Worm (Caenorhabditis elegans) whole organism, mixed stage, embryonic: ENCODE measurements around the gene srw-62.
A peak's percentile ranks its signal among the peaks of the same experiment; 100 is the strongest.

ENCODE experiments used
- M03D4.4 ChIP-seq: sonication (generic microtip); optimal IDR thresholded peaks from 2 replicates; lab custom pipeline; 2017; ENCODE audit warnings: mild to moderate bottlenecking, missing genetic modification characterization, missing compliant biosample characterization
- bed-3 ChIP-seq: fragments of 200-800 bp; sonication (Bioruptor generic); optimal IDR thresholded peaks from 3 replicates; lab custom pipeline; 2018; ENCODE audit warnings: mild to moderate bottlenecking, missing genetic modification characterization, moderate library complexity, missing compliant biosample characterization
- blmp-1 ChIP-seq: fragments of 150-350 bp; optimal IDR thresholded peaks from 2 replicates; lab custom pipeline; 2014; ENCODE audit warnings: missing biosample characterization, missing genetic modification characterization
- ceh-39 ChIP-seq: fragments of 150-350 bp; optimal IDR thresholded peaks from 2 replicates; lab custom pipeline; 2014; ENCODE audit warnings: missing biosample characterization, missing genetic modification characterization
- ceh-43 ChIP-seq: fragments of 200-800 bp; sonication (Bioruptor generic); optimal IDR thresholded peaks from 2 replicates; lab custom pipeline; 2018; ENCODE audit warnings: mild to moderate bottlenecking, missing genetic modification characterization, moderate library complexity, missing compliant biosample characterization
- ceh-83 ChIP-seq: fragments of 200-800 bp; sonication (Bioruptor generic); optimal IDR thresholded peaks from 2 replicates; lab custom pipeline; 2018; ENCODE audit warnings: mild to moderate bottlenecking, missing genetic modification characterization, missing compliant biosample characterization
- ces-1 ChIP-seq: fragments of 150-350 bp; optimal IDR thresholded peaks from 2 replicates; lab custom pipeline; 2014; ENCODE audit warnings: missing biosample characterization, missing genetic modification reagents, missing genetic modification characterization
- cnd-1 ChIP-seq: fragments of 200-800 bp; sonication (Bioruptor generic); optimal IDR thresholded peaks from 2 replicates; lab custom pipeline; 2018; ENCODE audit warnings: mild to moderate bottlenecking, missing genetic modification characterization, missing compliant biosample characterization
- drap-1 ChIP-seq: fragments of 200-800 bp; sonication (Bioruptor generic); optimal IDR thresholded peaks from 3 replicates; lab custom pipeline; 2018; ENCODE audit warnings: mild to moderate bottlenecking, missing genetic modification characterization, missing compliant biosample characterization
- elt-1 ChIP-seq: sonication (generic microtip); optimal IDR thresholded peaks from 2 replicates; lab custom pipeline; 2017; ENCODE audit warnings: missing genetic modification characterization, mild to moderate bottlenecking, missing compliant biosample characterization, antibody characterized with exemption, moderate library complexity, borderline replicate concordance; ENCODE audit not compliant: insufficient read depth
- elt-3 ChIP-seq: fragments of 150-350 bp; optimal IDR thresholded peaks from 2 replicates; lab custom pipeline; 2014; ENCODE audit warnings: missing biosample characterization, missing genetic modification characterization
- flh-1 ChIP-seq: fragments of 200-800 bp; sonication (Bioruptor generic); optimal IDR thresholded peaks from 2 replicates; lab custom pipeline; 2018; ENCODE audit warnings: mild to moderate bottlenecking, missing genetic modification characterization, moderate library complexity, missing compliant biosample characterization
- ham-2 ChIP-seq: fragments of 200-800 bp; sonication (Bioruptor generic); optimal IDR thresholded peaks from 2 replicates; lab custom pipeline; 2018; ENCODE audit warnings: mild to moderate bottlenecking, missing genetic modification characterization, missing compliant biosample characterization
- hlh-1 ChIP-seq: fragments of 150-350 bp; optimal IDR thresholded peaks from 2 replicates; lab custom pipeline; 2014; ENCODE audit warnings: missing biosample characterization, missing genetic modification reagents, missing genetic modification characterization
- lin-13 ChIP-seq: fragments of 150-350 bp; optimal IDR thresholded peaks from 2 replicates; lab custom pipeline; 2014; ENCODE audit warnings: missing biosample characterization, missing genetic modification characterization
- lin-32 ChIP-seq: fragments of 200-800 bp; sonication (Bioruptor generic); optimal IDR thresholded peaks from 2 replicates; lab custom pipeline; 2018; ENCODE audit warnings: mild to moderate bottlenecking, missing genetic modification characterization, missing compliant biosample characterization
- lsy-2 ChIP-seq: fragments of 150-350 bp; optimal IDR thresholded peaks from 2 replicates; lab custom pipeline; 2014; ENCODE audit warnings: missing biosample characterization, missing genetic modification characterization
- mab-5 ChIP-seq: fragments of 150-350 bp; optimal IDR thresholded peaks from 2 replicates; lab custom pipeline; 2014; ENCODE audit warnings: missing biosample characterization, missing genetic modification characterization
- mep-1 ChIP-seq: fragments of 150-350 bp; optimal IDR thresholded peaks from 2 replicates; lab custom pipeline; 2017; ENCODE audit warnings: missing biosample characterization, missing genetic modification reagents, missing genetic modification characterization, inconsistent platforms
- mls-2 ChIP-seq: sonication (generic microtip); optimal IDR thresholded peaks from 2 replicates; lab custom pipeline; 2016; ENCODE audit warnings: mild to moderate bottlenecking, missing genetic modification characterization, moderate library complexity, missing compliant biosample characterization
- nhr-12 ChIP-seq: fragments of 150-350 bp; optimal IDR thresholded peaks from 2 replicates; lab custom pipeline; 2014; ENCODE audit warnings: missing biosample characterization, missing genetic modification characterization
- nhr-2 ChIP-seq: fragments of 150-350 bp; optimal IDR thresholded peaks from 2 replicates; lab custom pipeline; 2014; ENCODE audit warnings: missing biosample characterization, missing genetic modification characterization
- nhr-237 ChIP-seq: fragments of 150-350 bp; optimal IDR thresholded peaks from 2 replicates; lab custom pipeline; 2014; ENCODE audit warnings: missing biosample characterization, missing genetic modification characterization
- nhr-28 ChIP-seq: fragments of 150-350 bp; optimal IDR thresholded peaks from 2 replicates; lab custom pipeline; 2014; ENCODE audit warnings: missing biosample characterization, missing genetic modification characterization
- nhr-76 ChIP-seq: sonication (generic microtip); optimal IDR thresholded peaks from 2 replicates; lab custom pipeline; 2017; ENCODE audit warnings: missing biosample characterization, missing genetic modification characterization
- pha-4 ChIP-seq: fragments of 150-350 bp; optimal IDR thresholded peaks from 2 replicates; lab custom pipeline; 2018; ENCODE audit warnings: missing biosample characterization, missing genetic modification reagents, missing genetic modification characterization
- sem-2 ChIP-seq: fragments of 200-800 bp; sonication (Bioruptor generic); optimal IDR thresholded peaks from 2 replicates; lab custom pipeline; 2018; ENCODE audit warnings: mild to moderate bottlenecking, missing genetic modification characterization, missing compliant biosample characterization
- snpc-4 ChIP-seq: fragments of 150-350 bp; optimal IDR thresholded peaks from 2 replicates; lab custom pipeline; 2014; ENCODE audit warnings: missing biosample characterization, missing genetic modification characterization
- sptf-1 ChIP-seq: sonication (generic microtip); optimal IDR thresholded peaks from 2 replicates; lab custom pipeline; 2017; ENCODE audit warnings: mild to moderate bottlenecking, missing genetic modification characterization, moderate library complexity, missing compliant biosample characterization
- tbx-8 ChIP-seq: fragments of 200-800 bp; sonication (Bioruptor generic); optimal IDR thresholded peaks from 2 replicates; lab custom pipeline; 2018; ENCODE audit warnings: mild to moderate bottlenecking, missing genetic modification characterization, moderate library complexity, missing compliant biosample characterization
- unc-120 ChIP-seq: sonication (generic microtip); optimal IDR thresholded peaks from 2 replicates; lab custom pipeline; 2017; ENCODE audit warnings: missing genetic modification characterization, missing compliant biosample characterization; ENCODE audit not compliant: poor library complexity, severe bottlenecking
- unc-39 ChIP-seq: fragments of 150-350 bp; optimal IDR thresholded peaks from 2 replicates; lab custom pipeline; 2014; ENCODE audit warnings: missing biosample characterization, missing genetic modification characterization
- unc-62 ChIP-seq: fragments of 150-350 bp; optimal IDR thresholded peaks from 2 replicates; lab custom pipeline; 2014; ENCODE audit warnings: missing biosample characterization, missing genetic modification reagents, missing genetic modification characterization
- zip-8 ChIP-seq: fragments of 150-350 bp; optimal IDR thresholded peaks from 2 replicates; lab custom pipeline; 2014; ENCODE audit warnings: missing biosample characterization, missing genetic modification characterization
- ztf-11 ChIP-seq: fragments of 150-350 bp; optimal IDR thresholded peaks from 2 replicates; lab custom pipeline; 2014; ENCODE audit warnings: missing biosample characterization, missing genetic modification characterization

srw-62 gene

ce11 chrII:7851480-7851879 lies 26.3 kb downstream of the srw-62 start:
- TF ChIP-seq unc-120 (tag; lab: Kevin White, UChicago) (no peak), ceh-39 (tag; lab: Kevin White, UChicago) (no peak)

ce11 chrII:7853679-7854078 lies 28.5 kb downstream of the srw-62 start, which contains the start of gene T09A5.5:
TSS of gene T09A5.5 (minus strand) at chrII:7853779.
- no peak for TF ChIP-seq mab-5 (tag; lab: Kevin White, UChicago)
- TF ChIP-seq nhr-12, result no peak
- TF ChIP-seq lin-32 (GFP tag; lab: Kevin White, UChicago), result no peak
- TF ChIP-seq sptf-1, result no peak
- TF ChIP-seq M03D4.4 (tag; lab: Kevin White, UChicago), result no peak
- TF ChIP-seq drap-1 (GFP tag; lab: Kevin White, UChicago), result no peak
- TF ChIP-seq elt-3 (tag; lab: Kevin White, UChicago), result no peak
- TF ChIP-seq flh-1 (GFP tag; lab: Kevin White, UChicago), result no peak
- no peak for TF ChIP-seq lin-13 (tag; lab: Kevin White, UChicago)
- no peak for TF ChIP-seq elt-1 (tag; lab: Kevin White, UChicago)
- TF ChIP-seq ceh-43, result no peak
- no peak for TF ChIP-seq unc-39
- TF ChIP-seq lsy-2 (tag; lab: Kevin White, UChicago), result no peak
- no peak for TF ChIP-seq zip-8 (tag; lab: Kevin White, UChicago)
- no peak for TF ChIP-seq cnd-1 (tag; lab: Kevin White, UChicago)
- TF ChIP-seq snpc-4 (tag; lab: Kevin White, UChicago), result no peak
- TF ChIP-seq nhr-28, result no peak
- no peak for TF ChIP-seq nhr-2 (tag; lab: Kevin White, UChicago)

ce11 chrII:7854942-7855341 lies 29.7 kb downstream of the srw-62 start, which contains the start of gene mdt-10:
TSS of gene mdt-10 (minus strand) at chrII:7855042.
- no peak for TF ChIP-seq drap-1 (GFP tag; lab: Kevin White, UChicago)
- TF ChIP-seq ztf-11, result no peak
- TF ChIP-seq ceh-83 (GFP tag; lab: Kevin White, UChicago), result no peak
- TF ChIP-seq ces-1 (GFP tag; lab: Kevin White, UChicago), result no peak
- TF ChIP-seq snpc-4 (tag; lab: Kevin White, UChicago), result no peak
- TF ChIP-seq mls-2, result no peak
- TF ChIP-seq M03D4.4 (tag; lab: Kevin White, UChicago), result no peak
- no peak for TF ChIP-seq sptf-1
- TF ChIP-seq nhr-76 (tag; lab: Kevin White, UChicago), result no peak
- no peak for TF ChIP-seq elt-3 (tag; lab: Kevin White, UChicago)
- TF ChIP-seq sem-2 (GFP tag; lab: Kevin White, UChicago), result no peak
- TF ChIP-seq unc-62, result no peak
- TF ChIP-seq elt-1 (tag; lab: Kevin White, UChicago), result no peak
- TF ChIP-seq pha-4 (tag; lab: Kevin White, UChicago), result no peak
- no peak for TF ChIP-seq nhr-12
- TF ChIP-seq blmp-1 (tag; lab: Kevin White, UChicago), result no peak

- TF ChIP-seq sem-2 (GFP tag; lab: Kevin White, UChicago) (no peak), elt-1 (tag; lab: Kevin White, UChicago) (no peak), flh-1 (GFP tag; lab: Kevin White, UChicago) (no peak), mls-2 (no peak), lsy-2 (tag; lab: Kevin White, UChicago) (no peak), nhr-28 (no peak), lin-13 (tag; lab: Kevin White, UChicago) (no peak), bed-3 (GFP tag; lab: Kevin White, UChicago) (no peak), mab-5 (tag; lab: Kevin White, UChicago) (no peak), ces-1 (GFP tag; lab: Kevin White, UChicago) (no peak), snpc-4 (tag; lab: Kevin White, UChicago) (no peak), M03D4.4 (tag; lab: Kevin White, UChicago) (no peak), ham-2 (no peak)
These were observed 30.4 kb downstream of the srw-62 start, which contains the start of gene mdmh-35 for ce11 chrII:7855619-7856018. TSS of gene mdmh-35 (minus strand) at chrII:7855719.

- TF ChIP-seq sem-2 (GFP tag; lab: Kevin White, UChicago) (no peak), nhr-76 (tag; lab: Kevin White, UChicago) (no peak), lin-13 (tag; lab: Kevin White, UChicago) (no peak), hlh-1 (no peak), nhr-237 (peak; percentile 65), elt-1 (tag; lab: Kevin White, UChicago) (no peak), elt-3 (tag; lab: Kevin White, UChicago) (no peak), ham-2 (no peak), sptf-1 (no peak), nhr-28 (no peak), unc-120 (tag; lab: Kevin White, UChicago) (peak; percentile 56), ceh-43 (no peak), cnd-1 (tag; lab: Kevin White, UChicago) (no peak), ztf-11 (no peak), mep-1 (peak; percentile 9), nhr-2 (tag; lab: Kevin White, UChicago) (no peak), drap-1 (GFP tag; lab: Kevin White, UChicago) (no peak), nhr-12 (no peak), tbx-8 (GFP tag; lab: Kevin White, UChicago) (no peak), lin-32 (GFP tag; lab: Kevin White, UChicago) (no peak), snpc-4 (tag; lab: Kevin White, UChicago) (no peak), flh-1 (GFP tag; lab: Kevin White, UChicago) (no peak), M03D4.4 (tag; lab: Kevin White, UChicago) (no peak), ceh-39 (tag; lab: Kevin White, UChicago) (no peak), zip-8 (tag; lab: Kevin White, UChicago) (no peak), unc-39 (no peak), lsy-2 (tag; lab: Kevin White, UChicago) (peak; percentile 24), mls-2 (no peak), blmp-1 (tag; lab: Kevin White, UChicago) (no peak), ceh-83 (GFP tag; lab: Kevin White, UChicago) (no peak), bed-3 (GFP tag; lab: Kevin White, UChicago) (no peak)
These were observed 32.3 kb downstream of the srw-62 start, which contains the start of the genes cec-3 and T09A5.15 for ce11 chrII:7857485-7858010. TSS of gene cec-3 (minus strand) at chrII:7857600. TSS of gene T09A5.15 (plus strand) at chrII:7857960.
